Worm (Caenorhabditis elegans) whole organism, L3 larva: ENCODE results near the gene B0524.3.

Experiments used
- R02D3.7 ChIP-seq: fragments of 150-350 bp; optimal IDR thresholded peaks from 2 replicates; lab custom pipeline; 2014; ENCODE audit warnings: missing biosample characterization, missing genetic modification characterization
- ZK546.5 ChIP-seq: sonication (generic microtip); optimal IDR thresholded peaks from 2 replicates; lab custom pipeline; 2017; ENCODE audit warnings: missing biosample characterization, missing genetic modification characterization
- aly-2 ChIP-seq: fragments of 150-350 bp; optimal IDR thresholded peaks from 2 replicates; lab custom pipeline; 2014; ENCODE audit warnings: missing biosample characterization, missing genetic modification characterization
- ama-1 ChIP-seq: fragments of 150-350 bp; optimal IDR thresholded peaks from 2 replicates; lab custom pipeline; 2018
- ceh-16 ChIP-seq: sonication (generic microtip); optimal IDR thresholded peaks from 2 replicates; lab custom pipeline; 2017; ENCODE audit warnings: missing biosample characterization, missing genetic modification characterization
- ceh-28 ChIP-seq: fragments of 150-350 bp; optimal IDR thresholded peaks from 2 replicates; lab custom pipeline; 2014; ENCODE audit warnings: missing biosample characterization, missing genetic modification reagents, missing genetic modification characterization
- ceh-9 ChIP-seq: sonication (generic microtip); optimal IDR thresholded peaks from 2 replicates; lab custom pipeline; 2018; ENCODE audit warnings: missing biosample characterization, missing genetic modification characterization
- egl-27 ChIP-seq: sonication (generic microtip); optimal IDR thresholded peaks from 4 replicates; lab custom pipeline; 2017; ENCODE audit warnings: missing biosample characterization, missing genetic modification reagents, missing genetic modification characterization
- egl-5 ChIP-seq: fragments of 150-350 bp; optimal IDR thresholded peaks from 2 replicates; lab custom pipeline; 2017; ENCODE audit warnings: missing biosample characterization, missing genetic modification reagents, missing genetic modification characterization, inconsistent platforms
- elt-1 ChIP-seq: fragments of 150-350 bp; optimal IDR thresholded peaks from 2 replicates; lab custom pipeline; 2014; ENCODE audit warnings: missing biosample characterization, missing genetic modification characterization
- elt-3 ChIP-seq, 3 experiments: fragments of 150-350 bp in 1 of 3; sonication (generic microtip) in 2 of 3; optimal IDR thresholded peaks; 2 replicates in 2 of 3; 4 replicates in 1 of 3; lab custom pipeline; 2014 to 2017; ENCODE audit warnings: missing biosample characterization in 3 of 3, missing genetic modification characterization in 3 of 3
- fkh-10 ChIP-seq: sonication (generic microtip); optimal IDR thresholded peaks from 2 replicates; lab custom pipeline; 2017; ENCODE audit warnings: missing biosample characterization, missing genetic modification reagents, missing genetic modification characterization
- fkh-2 ChIP-seq: fragments of 150-350 bp; optimal IDR thresholded peaks from 2 replicates; lab custom pipeline; 2014; ENCODE audit warnings: missing biosample characterization, missing genetic modification reagents, missing genetic modification characterization
- hmg-11 ChIP-seq: sonication (generic microtip); optimal IDR thresholded peaks from 2 replicates; lab custom pipeline; 2016; ENCODE audit warnings: missing genetic modification characterization, missing compliant biosample characterization
- lin-39 ChIP-seq: fragments of 150-350 bp; optimal IDR thresholded peaks from 2 replicates; lab custom pipeline; 2018; ENCODE audit warnings: missing biosample characterization, missing genetic modification reagents, missing genetic modification characterization
- lsy-12 ChIP-seq: sonication (generic microtip); optimal IDR thresholded peaks from 2 replicates; lab custom pipeline; 2016; ENCODE audit warnings: mild to moderate bottlenecking, missing genetic modification characterization, missing compliant biosample characterization
- mml-1 ChIP-seq: fragments of 150-350 bp; sonication (generic microtip); optimal IDR thresholded peaks from 3 replicates; lab custom pipeline; 2014; ENCODE audit warnings: missing biosample characterization, missing genetic modification characterization
- nhr-11 ChIP-seq: fragments of 150-350 bp; optimal IDR thresholded peaks from 2 replicates; lab custom pipeline; 2014; ENCODE audit warnings: missing biosample characterization, missing genetic modification characterization
- nhr-12 ChIP-seq: fragments of 150-350 bp; optimal IDR thresholded peaks from 2 replicates; lab custom pipeline; 2014; ENCODE audit warnings: missing biosample characterization, missing genetic modification characterization
- nhr-23 ChIP-seq: fragments of 150-350 bp; optimal IDR thresholded peaks from 2 replicates; lab custom pipeline; 2014; ENCODE audit warnings: missing biosample characterization, missing genetic modification reagents, missing genetic modification characterization
- nhr-237 ChIP-seq: fragments of 150-350 bp; optimal IDR thresholded peaks from 2 replicates; lab custom pipeline; 2014; ENCODE audit warnings: missing biosample characterization, missing genetic modification characterization
- nhr-25 ChIP-seq: sonication (generic microtip); optimal IDR thresholded peaks from 2 replicates; lab custom pipeline; 2017; ENCODE audit warnings: missing biosample characterization, missing genetic modification characterization
- nhr-28 ChIP-seq: fragments of 150-350 bp; optimal IDR thresholded peaks from 2 replicates; lab custom pipeline; 2014; ENCODE audit warnings: missing biosample characterization, missing genetic modification characterization
- nhr-67 ChIP-seq: fragments of 150-350 bp; optimal IDR thresholded peaks from 2 replicates; lab custom pipeline; 2014; ENCODE audit warnings: missing biosample characterization, missing genetic modification characterization
- nhr-76 ChIP-seq: fragments of 150-350 bp; sonication (generic microtip); optimal IDR thresholded peaks from 5 replicates; lab custom pipeline; 2014; ENCODE audit warnings: missing biosample characterization, missing genetic modification characterization
- pha-4 ChIP-seq: fragments of 150-350 bp; optimal IDR thresholded peaks from 2 replicates; lab custom pipeline; 2014; ENCODE audit warnings: missing biosample characterization, missing genetic modification reagents, missing genetic modification characterization
- sea-2 ChIP-seq: fragments of 150-350 bp; sonication (generic microtip); optimal IDR thresholded peaks from 4 replicates; lab custom pipeline; 2014; ENCODE audit warnings: missing biosample characterization, missing genetic modification reagents, missing genetic modification characterization
- unc-62 ChIP-seq: fragments of 150-350 bp; sonication (generic microtip); optimal IDR thresholded peaks from 4 replicates; lab custom pipeline; 2014; ENCODE audit warnings: missing biosample characterization, missing genetic modification reagents, missing genetic modification characterization
- zag-1 ChIP-seq: fragments of 150-350 bp; optimal IDR thresholded peaks from 2 replicates; lab custom pipeline; 2014; ENCODE audit warnings: missing biosample characterization, missing genetic modification characterization
- ztf-11 ChIP-seq: fragments of 150-350 bp; optimal IDR thresholded peaks from 2 replicates; lab custom pipeline; 2014; ENCODE audit warnings: missing biosample characterization, missing genetic modification characterization
- ztf-4 ChIP-seq: fragments of 150-350 bp; optimal IDR thresholded peaks from 2 replicates; lab custom pipeline; 2014; ENCODE audit warnings: missing biosample characterization, missing genetic modification characterization

B0524.3 gene

DNA sequence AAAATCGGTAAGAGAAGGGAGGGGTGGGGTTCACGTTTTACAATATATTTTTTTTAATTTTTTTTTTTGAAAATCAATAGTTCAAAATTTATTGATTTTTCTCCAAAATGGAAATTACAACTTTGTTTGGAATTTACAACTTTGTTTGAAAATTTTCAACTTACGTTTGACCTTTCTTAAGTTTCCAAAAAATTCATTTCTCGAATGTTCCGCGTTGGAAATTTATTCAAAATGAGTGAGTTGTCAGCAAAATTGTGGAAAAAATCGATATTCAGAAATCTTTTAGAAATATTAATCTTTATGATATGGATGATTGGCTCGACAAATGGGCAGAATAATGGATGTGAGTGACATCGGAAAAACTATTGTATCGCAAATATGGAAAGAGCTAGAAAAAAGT, at the start of gene B0524.3:
B0524.3 (plus strand) TSS at position 301 of the 400 bp plus-strand sequence.
- TF ChIP-seq ztf-4 (tag; lab: Kevin White, UChicago) (no peak), nhr-11 (tag; lab: Kevin White, UChicago) (no peak), unc-62 (GFP tag; lab: Kevin White, UChicago) (no peak), nhr-76 (tag; lab: Kevin White, UChicago) (no peak), nhr-25 (tag; lab: Kevin White, UChicago) (no peak), ztf-11 (tag; lab: Kevin White, UChicago) (no peak), elt-1 (tag; lab: Kevin White, UChicago) (no peak), pha-4 (tag; lab: Kevin White, UChicago) (no peak), fkh-10 (GFP tag; lab: Kevin White, UChicago) (no peak), fkh-2 (tag; lab: Kevin White, UChicago) (no peak)
- TF ChIP-seq, all 47 proteins: peak for 0

- TF ChIP-seq nhr-76 (tag; lab: Kevin White, UChicago): no peak
- TF ChIP-seq unc-62 (GFP tag; lab: Kevin White, UChicago): no peak
- no peak for TF ChIP-seq pha-4 (tag; lab: Kevin White, UChicago)
- TF ChIP-seq ZK546.5 (tag; lab: Kevin White, UChicago): no peak
- no peak for TF ChIP-seq nhr-67 (tag; lab: Kevin White, UChicago)
- no peak for TF ChIP-seq ceh-16 (tag; lab: Kevin White, UChicago)
- TF ChIP-seq lin-39 (tag; lab: Kevin White, UChicago): no peak
- TF ChIP-seq egl-5: no peak
- no peak for TF ChIP-seq lsy-12 (tag; lab: Kevin White, UChicago)
- TF ChIP-seq aly-2 (tag; lab: Kevin White, UChicago): no peak
- TF ChIP-seq egl-27 (tag; lab: Kevin White, UChicago): no peak
- no peak for TF ChIP-seq sea-2 (GFP tag; lab: Kevin White, UChicago)
- TF ChIP-seq ceh-9: no peak
Observed at ce11 chrIII:1848747-1849146, 38.7 kb upstream of the B0524.3 start, which contains the start of gene pqn-82. Gene pqn-82, plus strand, starts transcription at chrIII:1849047.

DNA sequence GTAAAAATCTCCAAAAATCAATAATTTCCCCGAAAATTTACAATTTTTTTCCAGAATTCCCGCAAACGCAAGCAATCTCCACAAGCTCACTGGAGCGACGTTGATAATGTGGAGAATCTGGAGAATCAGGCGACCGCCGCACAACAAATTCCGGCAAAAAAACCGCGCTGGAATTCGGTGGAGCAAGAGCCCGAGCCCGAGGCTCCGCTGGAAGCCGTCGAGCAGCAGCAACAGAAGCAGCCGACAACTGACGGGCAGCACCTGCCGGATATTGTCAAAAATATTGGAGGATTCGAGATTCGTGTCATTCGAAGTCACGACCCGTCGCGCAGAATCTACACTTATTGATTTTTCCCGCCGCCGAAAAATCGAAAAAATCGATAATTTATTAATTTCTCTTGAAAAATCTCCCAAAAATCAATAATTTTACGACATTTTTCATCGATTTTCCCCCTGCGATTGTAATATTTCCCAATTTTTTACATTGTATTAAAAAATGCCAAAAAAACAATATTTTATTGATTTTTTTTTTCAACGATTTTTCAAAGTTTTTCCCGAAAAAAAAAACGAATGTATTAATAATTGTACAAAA, 35.2 kb upstream of the B0524.3 start:
- peak; percentile 68 for TF ChIP-seq ceh-28 (tag; lab: Kevin White, UChicago)
- no peak for TF ChIP-seq nhr-12
- TF ChIP-seq nhr-28: no peak
- TF ChIP-seq, all 47 proteins: peak for 1

DNA sequence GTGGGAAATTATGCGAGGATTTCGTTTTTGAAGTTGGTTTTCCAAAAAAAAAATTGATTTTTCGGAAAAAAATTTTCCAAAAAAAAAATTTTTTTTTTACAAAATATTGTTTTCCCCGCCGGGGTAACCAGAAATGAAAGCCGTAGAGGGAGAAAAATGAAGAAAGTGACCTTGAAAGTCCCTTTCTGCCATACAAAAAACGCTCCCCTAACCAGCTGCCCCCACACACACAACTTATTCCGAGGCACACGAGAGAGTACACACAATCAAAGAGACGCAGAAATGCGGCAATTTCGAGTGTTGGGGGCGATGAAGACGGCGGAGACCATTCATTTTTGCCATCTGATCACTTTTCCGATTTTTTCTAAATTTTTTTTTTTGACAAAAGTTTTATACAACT, 33.5 kb upstream of the B0524.3 start:
- TF ChIP-seq ceh-28 (tag; lab: Kevin White, UChicago) (no peak), nhr-25 (tag; lab: Kevin White, UChicago) (peak; percentile 89), hmg-11 (tag; lab: Kevin White, UChicago) (peak; percentile 12), ama-1 (no peak)
- TF ChIP-seq, all 47 proteins: peak for 2

DNA sequence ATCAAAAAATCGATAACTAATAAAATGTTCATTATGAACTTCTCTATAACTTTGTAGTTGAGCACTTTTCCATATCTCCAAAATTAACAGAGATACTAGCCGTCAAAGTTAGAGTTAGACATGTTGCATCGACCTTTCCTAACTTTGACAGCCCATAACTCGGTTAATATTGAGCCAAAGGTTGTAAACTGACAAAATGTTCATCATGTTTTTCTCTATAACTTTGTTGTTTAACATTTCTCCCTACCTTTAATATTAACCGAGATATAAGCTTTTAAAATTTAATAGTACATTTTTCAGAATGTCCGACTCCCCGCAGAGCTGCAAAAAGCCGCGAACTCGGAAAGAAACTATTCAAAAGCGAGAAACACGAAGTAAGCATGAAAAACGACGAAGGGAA, 32.4 kb upstream of the B0524.3 start, which contains the start of gene hlh-33:
hlh-33 (plus strand) TSS at position 301 of the 400 bp plus-strand sequence.
- no peak for TF ChIP-seq elt-1 (tag; lab: Kevin White, UChicago)

ce11 chrIII:1856175-1856574, 31.3 kb upstream of the B0524.3 start:
- TF ChIP-seq ceh-16 (tag; lab: Kevin White, UChicago): no peak
- no peak for TF ChIP-seq elt-3 (tag; optimal IDR thresholded peaks at IDR 0.05; lab: Kevin White, UChicago)
- TF ChIP-seq nhr-23 (tag; lab: Kevin White, UChicago): no peak
- TF ChIP-seq sea-2 (GFP tag; lab: Kevin White, UChicago): no peak
- TF ChIP-seq elt-1 (tag; lab: Kevin White, UChicago): no peak
- no peak for TF ChIP-seq nhr-12
- TF ChIP-seq ZK546.5 (tag; lab: Kevin White, UChicago): no peak
- no peak for TF ChIP-seq nhr-67 (tag; lab: Kevin White, UChicago)
- TF ChIP-seq ceh-28 (tag; lab: Kevin White, UChicago): no peak
- TF ChIP-seq mml-1 (tag; lab: Kevin White, UChicago): no peak
- no peak for TF ChIP-seq lin-39 (tag; lab: Kevin White, UChicago)
- TF ChIP-seq ztf-4 (tag; lab: Kevin White, UChicago): no peak
- no peak for TF ChIP-seq zag-1
- no peak for TF ChIP-seq R02D3.7
- TF ChIP-seq ama-1: no peak
- TF ChIP-seq nhr-28: no peak
- TF ChIP-seq egl-27 (tag; lab: Kevin White, UChicago): no peak
- no peak for TF ChIP-seq nhr-11 (tag; lab: Kevin White, UChicago)
- TF ChIP-seq aly-2 (tag; lab: Kevin White, UChicago): no peak
- TF ChIP-seq nhr-237: no peak
